Worm (Caenorhabditis elegans) whole organism, L4 larva: ENCODE data around the gene ech-4.

ENCODE experiments used
- aha-1 ChIP-seq: fragments of 150-350 bp; peaks from one replicate; lab custom pipeline; 2014; ENCODE audit warnings: missing biosample characterization, missing genetic modification characterization
- aly-2 ChIP-seq: sonication (generic microtip); optimal IDR thresholded peaks from 2 replicates; lab custom pipeline; 2018; ENCODE audit warnings: missing biosample characterization, missing genetic modification characterization
- ceh-20 ChIP-seq: fragments of 200-800 bp; sonication (Bioruptor generic); IDR thresholded peaks from 2 replicates; pipeline ENCODE4 v1.3.6; 2022; ENCODE audit warnings: missing genetic modification reagents, missing genetic modification characterization, missing compliant biosample characterization
- ceh-82 ChIP-seq: sonication (generic microtip); optimal IDR thresholded peaks from 2 replicates; lab custom pipeline; 2017; ENCODE audit warnings: missing biosample characterization, missing genetic modification characterization
- dmd-9 ChIP-seq: fragments of 200-800 bp; sonication (Bioruptor generic); IDR thresholded peaks from 2 replicates; pipeline ENCODE4 v1.3.6; 2022; ENCODE audit warnings: missing genetic modification reagents, missing genetic modification characterization, missing compliant biosample characterization
- lin-13 ChIP-seq: fragments of 150-350 bp; optimal IDR thresholded peaks from 2 replicates; lab custom pipeline; 2014; ENCODE audit warnings: missing biosample characterization, missing genetic modification reagents, missing genetic modification characterization
- lir-3 ChIP-seq: sonication (generic microtip); optimal IDR thresholded peaks from 2 replicates; lab custom pipeline; 2016; ENCODE audit warnings: mild to moderate bottlenecking, missing genetic modification characterization, missing compliant biosample characterization
- madf-5 ChIP-seq, 2 experiments: fragments of 200-800 bp; sonication (Bioruptor generic); IDR thresholded peaks; 2 replicates each; pipeline ENCODE4 v1.3.6; 2022; ENCODE audit warnings: missing compliant biosample characterization in 2 of 2, missing genetic modification characterization in 2 of 2
- nhr-11 ChIP-seq: fragments of 150-350 bp; optimal IDR thresholded peaks from 2 replicates; lab custom pipeline; 2014; ENCODE audit warnings: missing biosample characterization, missing genetic modification characterization
- nhr-237 ChIP-seq: sonication (generic microtip); optimal IDR thresholded peaks from 2 replicates; lab custom pipeline; 2017; ENCODE audit warnings: missing biosample characterization, missing genetic modification characterization
- pqm-1 ChIP-seq: sonication (generic microtip); optimal IDR thresholded peaks from 2 replicates; lab custom pipeline; 2017; ENCODE audit warnings: missing biosample characterization, missing genetic modification characterization
- snpc-4 ChIP-seq: fragments of 150-350 bp; optimal IDR thresholded peaks from 2 replicates; lab custom pipeline; 2014; ENCODE audit warnings: missing biosample characterization, missing genetic modification characterization
- unc-130 ChIP-seq: sonication (generic microtip); optimal IDR thresholded peaks from 2 replicates; lab custom pipeline; 2016; ENCODE audit warnings: missing genetic modification reagents, missing genetic modification characterization, missing compliant biosample characterization
- zip-11 ChIP-seq: fragments of 200-800 bp; sonication (Bioruptor generic); IDR thresholded peaks from 2 replicates; pipeline ENCODE4 v1.3.6; 2022; ENCODE audit warnings: missing genetic modification characterization, missing compliant biosample characterization

ce11 chrII:10847057-10847456, 26.2 kb downstream of the ech-4 start:
- TF ChIP-seq aly-2 (tag; lab: Kevin White, UChicago) (no peak), madf-5 (GFP tag; IDR thresholded peaks at IDR 0.05; lab: Robert Waterston, UW) (no peak), ceh-82 (tag; lab: Kevin White, UChicago) (no peak), nhr-11 (tag; lab: Kevin White, UChicago) (no peak), lin-13 (GFP tag; lab: Kevin White, UChicago) (no peak), unc-130 (GFP tag; lab: Kevin White, UChicago) (no peak), aha-1 (tag; lab: Kevin White, UChicago) (no peak), zip-11 (GFP tag; lab: Robert Waterston, UW) (no peak), snpc-4 (tag; lab: Kevin White, UChicago) (no peak), nhr-237 (tag; lab: Kevin White, UChicago) (no peak), pqm-1 (tag; lab: Kevin White, UChicago) (no peak), lir-3 (no peak), dmd-9 (GFP tag; lab: Robert Waterston, UW) (no peak), ceh-20 (GFP tag; lab: Robert Waterston, UW) (no peak)
